Worm (Caenorhabditis elegans): Measurements from ENCODE around the gene rsp-8.

DNA sequence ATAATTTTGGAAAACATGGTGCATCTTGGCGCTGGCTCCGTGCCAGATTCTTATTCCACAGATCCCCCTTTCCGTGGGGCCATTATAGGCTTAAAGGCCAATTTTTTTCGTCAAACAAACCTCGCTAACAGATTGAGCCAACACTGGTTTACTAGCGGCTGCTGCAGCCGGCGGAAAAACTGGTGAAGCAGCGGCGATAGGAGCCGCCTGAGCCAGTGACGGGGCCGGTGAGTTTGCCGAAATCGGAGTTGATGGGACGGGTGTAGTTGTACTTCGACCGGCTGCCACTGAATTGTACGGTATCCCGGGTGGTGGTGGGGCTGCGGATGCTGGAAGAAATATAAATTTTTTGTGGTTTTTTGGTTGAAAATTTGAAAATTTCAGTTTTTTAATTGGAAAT, 15.5 kb downstream of the rsp-8 start:
- TF ChIP-seq F39B2.1 (GFP tag; IDR thresholded peaks at IDR 0.05) (no peak), lin-26 (GFP tag; IDR thresholded peaks at IDR 0.05) (no peak), hmg-20 (GFP tag; IDR thresholded peaks at IDR 0.05) (no peak), lsy-27 (tag; optimal IDR thresholded peaks at IDR 0.05; ENCODE audit: borderline replicate concordance, insufficient read depth) (no peak), unc-130 (GFP tag; optimal IDR thresholded peaks at IDR 0.05) (no peak), ama-1 (optimal IDR thresholded peaks at IDR 0.05) (no peak), ama-1 (GFP tag; optimal IDR thresholded peaks at IDR 0.05) (no peak), unc-62 (GFP tag; optimal IDR thresholded peaks at IDR 0.05) (no peak)

All from whole organism, young adult.